Worm (Caenorhabditis elegans): ENCODE results near the gene K04A8.19.

Gene K04A8.19

DNA sequence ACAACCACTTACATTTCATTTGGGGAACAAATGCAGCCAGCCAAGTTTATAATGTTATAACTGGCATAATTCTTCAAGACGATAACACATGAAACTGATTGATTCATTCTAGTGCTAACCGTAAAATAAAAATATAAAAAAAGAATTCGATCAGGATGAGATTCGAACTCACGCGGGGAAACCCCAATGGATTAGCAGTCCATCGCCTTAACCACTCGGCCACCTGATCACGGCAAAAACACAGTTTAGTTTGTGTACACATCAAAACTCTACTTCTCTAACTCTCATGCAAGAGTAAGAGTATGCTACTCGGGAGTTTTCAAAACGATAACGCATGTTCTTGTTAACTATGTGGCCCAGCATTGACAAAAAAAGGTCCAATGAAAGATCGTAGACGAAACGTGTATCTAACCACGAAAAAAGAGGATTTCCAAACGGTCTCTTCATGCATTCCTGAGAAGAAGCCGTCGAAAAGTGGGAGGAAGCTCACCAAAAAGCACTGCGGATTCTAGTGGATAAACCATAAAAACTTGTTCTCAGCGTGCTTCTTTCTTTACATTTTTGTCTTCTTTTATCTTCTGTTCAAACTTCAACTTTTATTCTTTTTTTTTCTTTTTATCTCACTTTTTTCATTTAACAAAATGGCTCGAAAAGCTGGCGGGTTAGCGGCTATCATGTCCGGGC lies 2.4 kb downstream of the K04A8.19 start, which contains the start of gene twk-10:
Gene twk-10 (plus strand): TSS at position 634 of the 684 bp plus-strand sequence.
- TF ChIP-seq nhr-48 (tag; optimal IDR thresholded peaks at IDR 0.05) (no peak), daf-12 (tag; optimal IDR thresholded peaks at IDR 0.05) (no peak), php-3 (GFP tag; IDR thresholded peaks at IDR 0.05) (no peak), dmd-6 (GFP tag; IDR thresholded peaks at IDR 0.05) (peak; percentile 60), ctbp-1 (GFP tag; IDR thresholded peaks at IDR 0.05) (0 out of 2 replicates have a peak, but pooled peaks have one; percentile 27), dmd-8 (GFP tag; IDR thresholded peaks at IDR 0.05) (peak; percentile 76; the same call in 1 of the 2 replicates), daf-19 (GFP tag; conservative IDR thresholded peaks at IDR 0.05) (0 out of 2 replicates have a peak, but pooled peaks have one; percentile 63), dmd-9 (GFP tag; IDR thresholded peaks at IDR 0.05) (0 out of 2 replicates have a peak, but pooled peaks have one; percentile 70), rbr-2 (tag; optimal IDR thresholded peaks at IDR 0.05) (peak; percentile 9), ztf-7 (tag; optimal IDR thresholded peaks at IDR 0.05) (no peak), ceh-44 (GFP tag; IDR thresholded peaks at IDR 0.05) (peak; percentile 70; the same call in 1 of the 2 replicates), mes-2 (tag; optimal IDR thresholded peaks at IDR 0.05; ENCODE audit: poor library complexity, severe bottlenecking) (no peak), fkh-10 (GFP tag; optimal IDR thresholded peaks at IDR 0.05) (no peak), daf-16 (GFP tag; optimal IDR thresholded peaks at IDR 0.05) (peak in 1 of 2 experiments; percentile 62), daf-16 (tag; optimal IDR thresholded peaks at IDR 0.05) (peak; percentile 46), F26F4.8 (GFP tag; conservative IDR thresholded peaks at IDR 0.05) (peak; percentile 73; the same call in 1 of the 2 replicates), unc-130 (GFP tag; optimal IDR thresholded peaks at IDR 0.05) (peak; percentile 21), madf-9 (GFP tag; conservative IDR thresholded peaks at IDR 0.05) (peak; percentile 75; the same call in 1 of the 2 replicates), F44E2.7 (GFP tag; IDR thresholded peaks at IDR 0.05) (0 out of 2 replicates have a peak, but pooled peaks have one; percentile 62), nhr-76 (tag; optimal IDR thresholded peaks at IDR 0.05) (no peak), ZK337.2 (GFP tag; IDR thresholded peaks at IDR 0.05) (peak; percentile 70; the same call in 1 of the 2 replicates), Y75B8A.6 (GFP tag; IDR thresholded peaks at IDR 0.05) (no peak), pha-4 (GFP tag; IDR thresholded peaks at IDR 0.05) (peak; percentile 76; the same call in 1 of the 2 replicates), pha-4 (tag; optimal IDR thresholded peaks at IDR 0.05) (no peak), gei-8 (GFP tag; optimal IDR thresholded peaks at IDR 0.05) (no peak), duxl-1 (tag; optimal IDR thresholded peaks at IDR 0.05; ENCODE audit: poor library complexity) (peak; percentile 21), madf-5 (GFP tag; IDR thresholded peaks at IDR 0.05) (0 out of 4 replicates have a peak, but pooled peaks of 1 of the 2 experiments have one; percentile 59), nhr-28 (tag; optimal IDR thresholded peaks at IDR 0.05) (peak; percentile 26), Y5F2A.4 (GFP tag; optimal IDR thresholded peaks at IDR 0.05) (no peak), mdt-29 (GFP tag; IDR thresholded peaks at IDR 0.05) (peak; percentile 64; the same call in 1 of the 2 replicates), T20F7.1 (GFP tag; optimal IDR thresholded peaks at IDR 0.05) (no peak), Y48G9A.11 (GFP tag; IDR thresholded peaks at IDR 0.05) (peak; percentile 69; the same call in 1 of the 2 replicates), mxl-3 (GFP tag; optimal IDR thresholded peaks at IDR 0.05) (no peak), ceh-20 (GFP tag; IDR thresholded peaks at IDR 0.05) (no peak), spr-3 (GFP tag; optimal IDR thresholded peaks at IDR 0.05) (no peak), nhr-77 (tag; optimal IDR thresholded peaks at IDR 0.05) (peak; percentile 30), unc-62 (GFP tag; optimal IDR thresholded peaks at IDR 0.05 in 1 of 2) (no peak), unc-62 (tag; optimal IDR thresholded peaks at IDR 0.05) (no peak), unc-39 (tag; optimal IDR thresholded peaks at IDR 0.05) (no peak), vab-7 (GFP tag; IDR thresholded peaks at IDR 0.05) (peak; percentile 78), lin-15B (tag; optimal IDR thresholded peaks at IDR 0.05) (no peak), hlh-11 (tag; optimal IDR thresholded peaks at IDR 0.05) (no peak), lin-1 (GFP tag; IDR thresholded peaks at IDR 0.05) (0 out of 2 replicates have a peak, but pooled peaks have one; percentile 42), dve-1 (tag; optimal IDR thresholded peaks at IDR 0.05; ENCODE audit: insufficient read depth) (peak; percentile 63), snpc-1.2 (GFP tag; IDR thresholded peaks at IDR 0.05) (no peak), tra-1 (GFP tag; IDR thresholded peaks at IDR 0.05) (peak; percentile 83), T26A8.4 (GFP tag; IDR thresholded peaks at IDR 0.05) (peak; percentile 52; the same call in 1 of the 2 replicates), hmg-1.1 (GFP tag; IDR thresholded peaks at IDR 0.05) (peak; percentile 41; the same call in 1 of the 2 replicates), ZK546.5 (tag; optimal IDR thresholded peaks at IDR 0.05) (no peak)

Measured in whole organism, L4 larva.